Fruit fly (Drosophila melanogaster): ENCODE measurements around the gene Ubc84D.

Ubc84D gene

dm6 chr3R:7490884-7491283 is 28.4 kb downstream of the Ubc84D start (continued):
- TF ChIP-seq CG18764 (GFP tag; optimal IDR thresholded peaks at IDR 0.05), result peak; percentile 40
- peak; percentile 67 for TF ChIP-seq CG4424 (GFP tag; optimal IDR thresholded peaks at IDR 0.05)
- 0 out of 3 replicates have a peak, but pooled peaks have one; percentile 38 for TF ChIP-seq H15 (GFP tag; IDR thresholded peaks at IDR 0.05)
- no peak for TF ChIP-seq Doc2 (GFP tag; IDR thresholded peaks at IDR 0.05)
- no peak for TF ChIP-seq cas (GFP tag; IDR thresholded peaks at IDR 0.05)
- no peak for TF ChIP-seq CG14014 (GFP tag; IDR thresholded peaks at IDR 0.05)
- peak; percentile 58 for TF ChIP-seq esg (GFP tag; conservative IDR thresholded peaks at IDR 0.05)
- no peak for TF ChIP-seq Atf3 (GFP tag; optimal IDR thresholded peaks at IDR 0.05)
- no peak for TF ChIP-seq CG34376 (GFP tag; optimal IDR thresholded peaks at IDR 0.05)
- TF ChIP-seq C15 (GFP tag; IDR thresholded peaks at IDR 0.05), result no peak
- TF ChIP-seq lola (GFP tag; optimal IDR thresholded peaks at IDR 0.05), result no peak
- no peak for TF ChIP-seq Ets65A (GFP tag)
- TF ChIP-seq CG11504 (tag; optimal IDR thresholded peaks at IDR 0.05), result peak; percentile 90
- TF ChIP-seq dpn (GFP tag; optimal IDR thresholded peaks at IDR 0.05), result peak in 1 of 2 experiments; percentile 57
- TF ChIP-seq sna (GFP tag; IDR thresholded peaks at IDR 0.05; ENCODE audit: partially characterized antibody), result no peak
- TF ChIP-seq CG7556 (GFP tag; optimal IDR thresholded peaks at IDR 0.05), result peak; percentile 55
- no peak for TF ChIP-seq Fer1 (GFP tag; optimal IDR thresholded peaks at IDR 0.05)
- no peak; the same call in 1 of the 3 replicates for TF ChIP-seq B-H1 (GFP tag; IDR thresholded peaks at IDR 0.05)
- no peak for TF ChIP-seq Mes4 (GFP tag; optimal IDR thresholded peaks at IDR 0.05)
- no peak for TF ChIP-seq CG8478 (optimal IDR thresholded peaks at IDR 0.05)
- no peak for TF ChIP-seq CG17612 (GFP tag; IDR thresholded peaks at IDR 0.05)
- no peak for TF ChIP-seq cg (GFP tag; optimal IDR thresholded peaks at IDR 0.05)
- no peak for TF ChIP-seq chinmo (GFP tag; IDR thresholded peaks at IDR 0.05; ENCODE audit: partially characterized antibody)
- no peak for TF ChIP-seq maf-S (GFP tag; optimal IDR thresholded peaks at IDR 0.05)
- no peak for TF ChIP-seq CG33213 (GFP tag; optimal IDR thresholded peaks at IDR 0.05)
- peak; percentile 13 for TF ChIP-seq scrt (GFP tag; optimal IDR thresholded peaks at IDR 0.05)
- no peak for TF ChIP-seq hkb (optimal IDR thresholded peaks at IDR 0.05)
- peak; percentile 67 for TF ChIP-seq hkb (GFP tag; IDR thresholded peaks at IDR 0.05)
- no peak for TF ChIP-seq MTF-1 (GFP tag; optimal IDR thresholded peaks at IDR 0.05; ENCODE audit: borderline replicate concordance)
- TF ChIP-seq ATbp (GFP tag; optimal IDR thresholded peaks at IDR 0.05), result peak; percentile 63
- no peak for TF ChIP-seq Ssrp (tag; optimal IDR thresholded peaks at IDR 0.05)
- no peak for TF ChIP-seq Hand (GFP tag; optimal IDR thresholded peaks at IDR 0.05)
- TF ChIP-seq Tbp (GFP tag; optimal IDR thresholded peaks at IDR 0.05), result no peak
- no peak for TF ChIP-seq sim (GFP tag; IDR thresholded peaks at IDR 0.05)
- peak; percentile 46; the same call in 1 of the 2 replicates for TF ChIP-seq wor (GFP tag; IDR thresholded peaks at IDR 0.05)
- TF ChIP-seq E2f1 (GFP tag; IDR thresholded peaks at IDR 0.05), result no peak
- no peak for TF ChIP-seq CG14667 (GFP tag; IDR thresholded peaks at IDR 0.05)
- TF ChIP-seq ap (GFP tag; IDR thresholded peaks at IDR 0.05), result no peak
- no peak for TF ChIP-seq gcm (GFP tag; optimal IDR thresholded peaks at IDR 0.05)
- peak; percentile 11 for TF ChIP-seq CG1529 (GFP tag; optimal IDR thresholded peaks at IDR 0.05)
- TF ChIP-seq E2f2 (GFP tag; IDR thresholded peaks at IDR 0.05), result peak; percentile 13; the same call in 1 of the 2 replicates
- TF ChIP-seq CG12236 (GFP tag; optimal IDR thresholded peaks at IDR 0.05), result no peak
- no peak for TF ChIP-seq CG30431 (GFP tag; optimal IDR thresholded peaks at IDR 0.05)
- TF ChIP-seq ato (GFP tag; IDR thresholded peaks at IDR 0.05; ENCODE audit: partially characterized antibody), result no peak
- no peak for TF ChIP-seq Blimp-1 (GFP tag; optimal IDR thresholded peaks at IDR 0.05)
- TF ChIP-seq croc (GFP tag; conservative IDR thresholded peaks at IDR 0.05), result peak; percentile 16; the same call in 1 of the 3 replicates
- no peak for TF ChIP-seq CG18011 (GFP tag; optimal IDR thresholded peaks at IDR 0.05)
- TF ChIP-seq Aef1 (GFP tag; IDR thresholded peaks at IDR 0.05), result no peak
- TF ChIP-seq Stat92E (GFP tag; optimal IDR thresholded peaks at IDR 0.05), result no peak
- TF ChIP-seq slp2 (GFP tag; optimal IDR thresholded peaks at IDR 0.05), result no peak
- TF ChIP-seq CG18619 (GFP tag; optimal IDR thresholded peaks at IDR 0.05), result peak; percentile 21
- no peak for TF ChIP-seq Dad (GFP tag; optimal IDR thresholded peaks at IDR 0.05)
